Fruit fly (Drosophila melanogaster): Measurements from ENCODE around the gene milt.

The milt gene

DNA sequence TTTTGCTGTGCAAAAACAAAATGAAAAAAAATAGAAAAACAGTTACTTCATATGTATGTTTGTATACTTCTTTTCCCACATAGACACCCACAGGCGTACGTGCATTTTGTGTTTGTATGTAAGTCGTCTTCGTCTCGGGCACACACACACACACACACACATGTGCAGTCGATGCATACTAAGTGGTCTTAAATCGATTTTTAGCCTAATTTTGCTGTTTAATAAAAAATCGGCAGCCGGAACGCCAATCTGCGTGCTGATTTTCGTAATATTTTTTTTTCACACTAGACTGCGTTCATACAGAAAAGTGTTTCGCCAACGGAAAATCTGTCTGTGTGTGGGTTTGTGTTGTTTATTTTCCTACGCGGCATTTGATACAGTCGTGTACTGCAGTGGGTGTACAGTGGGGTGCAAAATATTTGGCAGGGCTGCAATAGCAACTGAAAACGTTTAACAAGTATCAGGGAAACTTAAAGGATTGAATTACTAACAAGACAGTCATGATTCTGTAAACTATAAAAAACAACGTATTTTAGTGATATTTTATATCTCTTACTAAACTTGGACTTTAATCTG is 4.4 kb upstream of the milt start (continued):
- TF ChIP-seq BEAF-32 (GFP tag; optimal IDR thresholded peaks at IDR 0.05) = no peak
- TF ChIP-seq Dref (GFP tag; IDR thresholded peaks at IDR 0.05) = no peak
- TF ChIP-seq CG8089 (GFP tag; optimal IDR thresholded peaks at IDR 0.05) = peak; percentile 16
- peak; percentile 70; the same call in 2 of the 3 replicates for TF ChIP-seq sr (GFP tag; IDR thresholded peaks at IDR 0.05)
- TF ChIP-seq onecut (GFP tag; IDR thresholded peaks at IDR 0.05) = peak; percentile 82
- TF ChIP-seq gsb (GFP tag; IDR thresholded peaks at IDR 0.05) = 0 out of 2 replicates have a peak, but pooled peaks have one; percentile 10
- no peak for TF ChIP-seq inv (GFP tag; IDR thresholded peaks at IDR 0.05; ENCODE audit: partially characterized antibody)
- no peak for TF ChIP-seq jigr1 (GFP tag; IDR thresholded peaks at IDR 0.05)
- no peak for TF ChIP-seq tin (GFP tag; optimal IDR thresholded peaks at IDR 0.05)
- no peak for TF ChIP-seq mld (GFP tag; IDR thresholded peaks at IDR 0.05; ENCODE audit: partially characterized antibody)
- no peak for TF ChIP-seq CG6254 (GFP tag; optimal IDR thresholded peaks at IDR 0.05)
- TF ChIP-seq CG10654 (GFP tag; optimal IDR thresholded peaks at IDR 0.05) = no peak
- 0 out of 3 replicates have a peak, but pooled peaks have one; percentile 8 for TF ChIP-seq CG11695 (GFP tag; IDR thresholded peaks at IDR 0.05)
- peak; percentile 15 for TF ChIP-seq CG16863 (GFP tag; optimal IDR thresholded peaks at IDR 0.05)
- peak; percentile 73 for TF ChIP-seq nom (GFP tag; optimal IDR thresholded peaks at IDR 0.05)
- TF ChIP-seq CG11723 (GFP tag; optimal IDR thresholded peaks at IDR 0.05) = no peak
- TF ChIP-seq ERR (GFP tag; optimal IDR thresholded peaks at IDR 0.05) = peak; percentile 32
- peak; percentile 16 for TF ChIP-seq CG5245 (GFP tag; optimal IDR thresholded peaks at IDR 0.05)
- TF ChIP-seq chif (GFP tag; optimal IDR thresholded peaks at IDR 0.05) = peak in 1 of 2 experiments; percentile 9
- peak; percentile 15 for TF ChIP-seq da (GFP tag; optimal IDR thresholded peaks at IDR 0.05)
- TF ChIP-seq chinmo (GFP tag; IDR thresholded peaks at IDR 0.05; ENCODE audit: partially characterized antibody) = peak; percentile 92
- peak; percentile 5 for TF ChIP-seq CG31388 (GFP tag; optimal IDR thresholded peaks at IDR 0.05)
- TF ChIP-seq tna (GFP tag; IDR thresholded peaks at IDR 0.05; ENCODE audit: partially characterized antibody) = no peak
- peak; percentile 44 for TF ChIP-seq CG15514 (GFP tag; optimal IDR thresholded peaks at IDR 0.05)
- no peak for TF ChIP-seq lov (optimal IDR thresholded peaks at IDR 0.05)
- TF ChIP-seq lov (GFP tag; IDR thresholded peaks at IDR 0.05) = 0 out of 3 replicates have a peak, but pooled peaks have one; percentile 12
- TF ChIP-seq CG3847 (GFP tag; IDR thresholded peaks at IDR 0.05) = 0 out of 2 replicates have a peak, but pooled peaks have one; percentile 23
- TF ChIP-seq otp (GFP tag; IDR thresholded peaks at IDR 0.05) = no peak
- TF ChIP-seq CG1529 (GFP tag; optimal IDR thresholded peaks at IDR 0.05) = no peak
- no peak for TF ChIP-seq ara (GFP tag; IDR thresholded peaks at IDR 0.05)
- no peak for TF ChIP-seq CG3407 (GFP tag; optimal IDR thresholded peaks at IDR 0.05)
- no peak for TF ChIP-seq Hr3 (GFP tag; optimal IDR thresholded peaks at IDR 0.05)
- no peak for TF ChIP-seq HLHmδ (GFP tag; optimal IDR thresholded peaks at IDR 0.05)
- peak; percentile 33 for TF ChIP-seq Fer1 (GFP tag; optimal IDR thresholded peaks at IDR 0.05)
- TF ChIP-seq CG17359 (tag; optimal IDR thresholded peaks at IDR 0.05) = peak; percentile 49
- TF ChIP-seq Sox100B (GFP tag; optimal IDR thresholded peaks at IDR 0.05) = no peak
- TF ChIP-seq E2f2 (GFP tag; IDR thresholded peaks at IDR 0.05) = peak; percentile 32; the same call in 1 of the 2 replicates
- no peak for TF ChIP-seq CG7556 (GFP tag; optimal IDR thresholded peaks at IDR 0.05)
- TF ChIP-seq CG18764 (GFP tag; optimal IDR thresholded peaks at IDR 0.05) = no peak
- TF ChIP-seq CG33213 (GFP tag; optimal IDR thresholded peaks at IDR 0.05) = peak; percentile 21
- no peak for TF ChIP-seq ap (GFP tag; IDR thresholded peaks at IDR 0.05)
- no peak for TF ChIP-seq CG14050 (GFP tag; IDR thresholded peaks at IDR 0.05)
- no peak for TF ChIP-seq Dip2 (GFP tag; IDR thresholded peaks at IDR 0.05)
- no peak for TF ChIP-seq tap (tag; optimal IDR thresholded peaks at IDR 0.05)
- TF ChIP-seq jing (GFP tag; optimal IDR thresholded peaks at IDR 0.05) = no peak
- TF ChIP-seq sob (GFP tag; IDR thresholded peaks at IDR 0.05) = peak; percentile 45; the same call in 1 of the 2 replicates
- peak; percentile 45 for TF ChIP-seq CG1603 (tag; optimal IDR thresholded peaks at IDR 0.05)
- peak; percentile 26 for TF ChIP-seq CG9727 (GFP tag; optimal IDR thresholded peaks at IDR 0.05)
- TF ChIP-seq CG4404 (GFP tag; IDR thresholded peaks at IDR 0.05) = no peak
- no peak for TF ChIP-seq Oaz (GFP tag; IDR thresholded peaks at IDR 0.05)
- TF ChIP-seq CG13123 (GFP tag; optimal IDR thresholded peaks at IDR 0.05) = peak; percentile 1
